Fruit fly (Drosophila melanogaster) whole organism, embryonic: ENCODE results near the gene mahe.

Experiments
- Aef1 ChIP-seq: fragments of 200-800 bp; sonication (Bioruptor generic); IDR thresholded peaks from 3 replicates; pipeline ENCODE4 v1.3.6; 2022; ENCODE audit warnings: missing biosample characterization, missing genetic modification characterization
- Bdp1 ChIP-seq: fragments of 200-800 bp; sonication (Bioruptor generic); optimal IDR thresholded peaks from 3 replicates; lab custom pipeline; 2016; ENCODE audit warnings: missing biosample characterization, missing genetic modification characterization
- BtbVII ChIP-seq: fragments of 200-800 bp; sonication (Bioruptor generic); optimal IDR thresholded peaks from 3 replicates; lab custom pipeline; 2017; ENCODE audit warnings: missing biosample characterization, mild to moderate bottlenecking, missing genetic modification characterization
- CG10543 ChIP-seq: fragments of 200-800 bp; sonication (Bioruptor generic); optimal IDR thresholded peaks from 3 replicates; lab custom pipeline; 2017; ENCODE audit warnings: missing biosample characterization, mild to moderate bottlenecking, missing genetic modification characterization, moderate library complexity
- CG11247 ChIP-seq: fragments of 200-800 bp; sonication (Bioruptor generic); IDR thresholded peaks from 2 replicates; pipeline ENCODE4 v1.3.6; 2022; ENCODE audit warnings: missing biosample characterization, missing genetic modification characterization
- CG11695 ChIP-seq: fragments of 200-800 bp; sonication (Bioruptor generic); IDR thresholded peaks from 3 replicates; pipeline ENCODE4 v1.3.6; 2022; ENCODE audit warnings: missing biosample characterization, missing genetic modification characterization
- CG13287 ChIP-seq: fragments of 200-800 bp; sonication (Bioruptor generic); IDR thresholded peaks from 2 replicates; pipeline ENCODE4 v1.3.6; 2022; ENCODE audit warnings: missing biosample characterization, missing genetic modification characterization; ENCODE audit not compliant: partially characterized antibody
- CG16813 ChIP-seq: fragments of 200-800 bp; sonication (Bioruptor generic); IDR thresholded peaks from 3 replicates; pipeline ENCODE4 v1.3.6; 2022; ENCODE audit warnings: missing biosample characterization, missing genetic modification characterization; ENCODE audit not compliant: partially characterized antibody
- CG1792 ChIP-seq: fragments of 200-800 bp; sonication (Bioruptor generic); optimal IDR thresholded peaks from 2 replicates; lab custom pipeline; 2016; ENCODE audit warnings: missing biosample characterization, missing genetic modification characterization
- CG1832 ChIP-seq: fragments of 200-800 bp; sonication (Bioruptor generic); optimal IDR thresholded peaks from 2 replicates; lab custom pipeline; 2017; ENCODE audit warnings: missing biosample characterization, mild to moderate bottlenecking, missing genetic modification characterization, inconsistent platforms
- CG2129 ChIP-seq: fragments of 200-800 bp; sonication (Bioruptor generic); IDR thresholded peaks from 2 replicates; pipeline ENCODE4 v1.3.6; 2022; ENCODE audit warnings: missing biosample characterization, missing genetic modification characterization; ENCODE audit not compliant: partially characterized antibody
- CG2712 ChIP-seq: fragments of 200-800 bp; optimal IDR thresholded peaks from 3 replicates; lab custom pipeline; 2019; ENCODE audit warnings: missing biosample characterization, mild to moderate bottlenecking, missing genetic modification characterization, moderate library complexity
- CG2889 ChIP-seq: fragments of 200-800 bp; sonication (Bioruptor generic); IDR thresholded peaks from 3 replicates; pipeline ENCODE4 v1.3.6; 2022; ENCODE audit warnings: missing biosample characterization, missing genetic modification characterization
- CG32767 ChIP-seq: fragments of 200-800 bp; sonication (Bioruptor generic); IDR thresholded peaks from 2 replicates; pipeline ENCODE4 v1.3.6; 2022; ENCODE audit warnings: missing biosample characterization, missing genetic modification characterization
- CG32772 ChIP-seq: fragments of 200-800 bp; sonication (Bioruptor generic); IDR thresholded peaks from 2 replicates; pipeline ENCODE4 v1.3.6; 2022; ENCODE audit warnings: missing biosample characterization, missing genetic modification characterization
- CG34422 ChIP-seq: fragments of 200-800 bp; sonication (Bioruptor generic); IDR thresholded peaks from 3 replicates; pipeline ENCODE4 v1.3.6; 2022; ENCODE audit warnings: missing biosample characterization, missing genetic modification characterization
- CG4282 ChIP-seq: fragments of 200-800 bp; sonication (Bioruptor generic); optimal IDR thresholded peaks from 2 replicates; lab custom pipeline; 2016; ENCODE audit warnings: missing biosample characterization, missing genetic modification characterization
- CG6791 ChIP-seq: fragments of 200-800 bp; sonication (Bioruptor generic); IDR thresholded peaks from 3 replicates; pipeline ENCODE4 v1.3.6; 2022; ENCODE audit warnings: missing biosample characterization, missing genetic modification characterization; ENCODE audit not compliant: partially characterized antibody
- Dll ChIP-seq: fragments of 200-800 bp; sonication (Bioruptor generic); IDR thresholded peaks from 4 replicates; pipeline ENCODE4 v1.3.6; 2022; ENCODE audit warnings: missing biosample characterization, missing genetic modification characterization; ENCODE audit not compliant: partially characterized antibody
- Eip74EF ChIP-seq, 2 experiments: fragments of 200-800 bp in 1 of 2; fragments of >200 bp in 1 of 2; sonication (Bioruptor generic) in 1 of 2; optimal IDR thresholded peaks; 2 replicates each; lab custom pipeline; 2017 to 2019; ENCODE audit warnings: missing biosample characterization in 2 of 2, missing genetic modification characterization in 2 of 2, mild to moderate bottlenecking in 1 of 2, moderate library complexity in 1 of 2
- Gsc ChIP-seq: fragments of 200-800 bp; sonication (Bioruptor generic); IDR thresholded peaks from 2 replicates; pipeline ENCODE4 v1.3.6; 2022; ENCODE audit warnings: missing biosample characterization, missing genetic modification characterization
- Gug ChIP-seq: fragments of 200-800 bp; sonication (Bioruptor generic); IDR thresholded peaks from 4 replicates; pipeline ENCODE4 v1.3.6; 2022; ENCODE audit warnings: missing biosample characterization, missing genetic modification characterization
- HLH4C ChIP-seq: fragments of 200-800 bp; sonication (Bioruptor generic); IDR thresholded peaks from 3 replicates; pipeline ENCODE4 v1.3.6; 2022; ENCODE audit warnings: missing biosample characterization, missing genetic modification characterization; ENCODE audit not compliant: partially characterized antibody
- HmgZ ChIP-seq: fragments of 200-800 bp; sonication (Bioruptor generic); optimal IDR thresholded peaks from 2 replicates; lab custom pipeline; 2018; ENCODE audit warnings: missing biosample characterization, mild to moderate bottlenecking, missing genetic modification characterization
- Hsf ChIP-seq: fragments of 200-800 bp; sonication (Bioruptor generic); optimal IDR thresholded peaks from 3 replicates; lab custom pipeline; 2016; ENCODE audit warnings: missing biosample characterization, missing genetic modification characterization
- Mad ChIP-seq: fragments of 200-800 bp; sonication (Bioruptor generic); optimal IDR thresholded peaks from 2 replicates; lab custom pipeline; 2016; ENCODE audit warnings: missing biosample characterization, missing genetic modification characterization
- Meics ChIP-seq: fragments of 200-800 bp; sonication (Bioruptor generic); optimal IDR thresholded peaks from 2 replicates; lab custom pipeline; 2017; ENCODE audit warnings: missing biosample characterization, mild to moderate bottlenecking, missing genetic modification characterization
- NfI ChIP-seq: fragments of 200-800 bp; sonication (Bioruptor generic); optimal IDR thresholded peaks from 3 replicates; lab custom pipeline; 2018; ENCODE audit warnings: missing biosample characterization, mild to moderate bottlenecking, missing genetic modification characterization, moderate library complexity
- Oli ChIP-seq: fragments of 200-800 bp; sonication (Bioruptor generic); optimal IDR thresholded peaks from 2 replicates; lab custom pipeline; 2018; ENCODE audit warnings: missing biosample characterization, mild to moderate bottlenecking, missing genetic modification characterization, moderate library complexity
- Rfx ChIP-seq: fragments of 200-800 bp; sonication (Bioruptor generic); IDR thresholded peaks from 2 replicates; pipeline ENCODE4 v1.3.6; 2022; ENCODE audit warnings: missing biosample characterization, missing genetic modification characterization
- aop ChIP-seq: fragments of 200-800 bp; sonication (Bioruptor generic); IDR thresholded peaks from 2 replicates; pipeline ENCODE4 v1.3.6; 2022; ENCODE audit warnings: missing biosample characterization, missing genetic modification characterization
- ara ChIP-seq: fragments of 200-800 bp; sonication (Bioruptor generic); IDR thresholded peaks from 2 replicates; pipeline ENCODE4 v1.3.6; 2022; ENCODE audit warnings: missing biosample characterization, missing genetic modification characterization
- ci ChIP-seq: fragments of 200-800 bp; sonication (Bioruptor generic); IDR thresholded peaks from 3 replicates; pipeline ENCODE4 v1.3.6; 2022; ENCODE audit warnings: missing biosample characterization, missing genetic modification characterization
- fd102C ChIP-seq: fragments of 200-800 bp; sonication (Bioruptor generic); optimal IDR thresholded peaks from 2 replicates; lab custom pipeline; 2018; ENCODE audit warnings: missing biosample characterization, mild to moderate bottlenecking, missing genetic modification characterization, moderate library complexity
- fd64A ChIP-seq: fragments of 200-800 bp; sonication (Bioruptor generic); optimal IDR thresholded peaks from 3 replicates; lab custom pipeline; 2018; ENCODE audit warnings: missing biosample characterization, mild to moderate bottlenecking, missing genetic modification characterization
- gcm ChIP-seq: fragments of 200-800 bp; sonication (Bioruptor generic); optimal IDR thresholded peaks from 2 replicates; lab custom pipeline; 2019; ENCODE audit warnings: missing biosample characterization, mild to moderate bottlenecking, missing genetic modification characterization, moderate library complexity
- ken ChIP-seq: fragments of 200-800 bp; sonication (Bioruptor generic); IDR thresholded peaks from 3 replicates; pipeline ENCODE4 v1.3.6; 2022; ENCODE audit warnings: missing biosample characterization, missing genetic modification characterization
- lmd ChIP-seq: fragments of 200-800 bp; sonication (Bioruptor generic); IDR thresholded peaks from 2 replicates; pipeline ENCODE4 v1.3.6; 2022; ENCODE audit warnings: missing biosample characterization, missing genetic modification characterization
- nau ChIP-seq: fragments of 200-800 bp; sonication (Bioruptor generic); optimal IDR thresholded peaks from 3 replicates; lab custom pipeline; 2017; ENCODE audit warnings: missing biosample characterization, mild to moderate bottlenecking, missing genetic modification characterization, missing genetic modification reagents
- nerfin-2 ChIP-seq: fragments of 200-800 bp; sonication (Bioruptor generic); IDR thresholded peaks from 2 replicates; pipeline ENCODE4 v1.3.6; 2022; ENCODE audit warnings: missing biosample characterization, missing genetic modification characterization; ENCODE audit not compliant: partially characterized antibody
- oc ChIP-seq: fragments of 200-800 bp; sonication (Bioruptor generic); optimal IDR thresholded peaks from 2 replicates; lab custom pipeline; 2018; ENCODE audit warnings: missing biosample characterization, mild to moderate bottlenecking, missing genetic modification characterization, moderate library complexity
- peb ChIP-seq: fragments of 200-800 bp; sonication (Bioruptor generic); IDR thresholded peaks from 2 replicates; pipeline ENCODE4 v1.3.6; 2022; ENCODE audit warnings: missing biosample characterization, missing genetic modification characterization
- psq ChIP-seq: fragments of 200-800 bp; sonication (Bioruptor generic); optimal IDR thresholded peaks from 2 replicates; lab custom pipeline; 2017; ENCODE audit warnings: missing biosample characterization, missing genetic modification characterization
- repo ChIP-seq: fragments of 200-800 bp; sonication (Bioruptor generic); optimal IDR thresholded peaks from 2 replicates; lab custom pipeline; 2016; ENCODE audit warnings: missing biosample characterization, missing genetic modification characterization
- ssp ChIP-seq: fragments of 200-800 bp; sonication (Bioruptor generic); IDR thresholded peaks from 2 replicates; pipeline ENCODE4 v1.3.6; 2022; ENCODE audit warnings: missing biosample characterization, missing genetic modification characterization
- sug ChIP-seq: fragments of 200-800 bp; optimal IDR thresholded peaks from 2 replicates; lab custom pipeline; 2019; ENCODE audit warnings: missing biosample characterization, mild to moderate bottlenecking, missing genetic modification characterization, moderate library complexity
- tx ChIP-seq: fragments of 200-800 bp; sonication (Bioruptor generic); optimal IDR thresholded peaks from 2 replicates; lab custom pipeline; 2016; ENCODE audit warnings: missing biosample characterization, missing genetic modification characterization
- vfl ChIP-seq: fragments of 200-800 bp; sonication (Bioruptor generic); optimal IDR thresholded peaks from 2 replicates; lab custom pipeline; 2016; ENCODE audit warnings: missing biosample characterization, missing genetic modification characterization
- zfh2 ChIP-seq: fragments of 200-800 bp; sonication (Bioruptor generic); optimal IDR thresholded peaks from 2 replicates; lab custom pipeline; 2016; ENCODE audit warnings: missing biosample characterization, missing genetic modification characterization

mahe gene

dm6 chrX:7933210-7933915, 2.2 kb upstream of the mahe start, which contains the start of the genes Dhdds and RpS14a (continued):
- TF ChIP-seq ci (GFP tag; lab: Robert Waterston, UW) (peak; percentile 75), ken (GFP tag; lab: Robert Waterston, UW) (peak; percentile 4; the same call in 1 of the 3 replicates), zfh2 (peak; percentile 61), Rfx (GFP tag; lab: Robert Waterston, UW) (peak; percentile 53), fd64A (GFP tag; lab: Kevin White, UChicago) (peak; percentile 12), nerfin-2 (peak; percentile 24; the same call in 1 of the 2 replicates), Dll (GFP tag; lab: Robert Waterston, UW) (peak; percentile 84), oc (no peak), HLH4C (peak; percentile 49; the same call in 2 of the 3 replicates), CG2129 (GFP tag; lab: Robert Waterston, UW) (peak; percentile 47; the same call in 1 of the 2 replicates), aop (no peak), CG11695 (0 out of 3 replicates have a peak, but pooled peaks have one; percentile 17), Bdp1 (GFP tag; lab: Kevin White, UChicago) (peak; percentile 24), sug (tag; lab: Kevin White, UChicago) (peak; percentile 63), CG1792 (GFP tag; lab: Kevin White, UChicago) (no peak), fd102C (GFP tag; lab: Kevin White, UChicago) (no peak), HmgZ (tag; lab: Kevin White, UChicago) (no peak), lmd (GFP tag; lab: Robert Waterston, UW) (no peak), CG4282 (GFP tag; lab: Kevin White, UChicago) (peak; percentile 5), tx (GFP tag; lab: Kevin White, UChicago) (no peak), CG32772 (GFP tag; lab: Robert Waterston, UW) (no peak), Gug (0 out of 4 replicates have a peak, but pooled peaks have one; percentile 11), vfl (GFP tag; lab: Kevin White, UChicago) (peak; percentile 18), BtbVII (GFP tag; lab: Kevin White, UChicago) (peak; percentile 54), Eip74EF (GFP tag; optimal IDR thresholded peaks at IDR 0.05; lab: Kevin White, UChicago) (peak in 1 of 2 experiments; percentile 34), Oli (tag; lab: Kevin White, UChicago) (peak; percentile 33), Mad (GFP tag; lab: Kevin White, UChicago) (peak; percentile 5), CG1832 (GFP tag; lab: Kevin White, UChicago) (no peak), CG2889 (GFP tag; lab: Robert Waterston, UW) (no peak), CG16813 (GFP tag; lab: Robert Waterston, UW) (peak; percentile 83), psq (no peak), CG10543 (GFP tag; lab: Kevin White, UChicago) (peak; percentile 65), CG6791 (GFP tag; lab: Robert Waterston, UW) (peak; percentile 71; the same call in 2 of the 3 replicates), CG32767 (GFP tag; lab: Robert Waterston, UW) (no peak), nau (GFP tag; lab: Kevin White, UChicago) (peak; percentile 75), Aef1 (GFP tag; lab: Robert Waterston, UW) (no peak), ssp (no peak), Gsc (GFP tag; lab: Robert Waterston, UW) (no peak), CG11247 (GFP tag; lab: Robert Waterston, UW) (no peak), CG13287 (GFP tag; lab: Robert Waterston, UW) (peak; percentile 76), ara (GFP tag; lab: Robert Waterston, UW) (no peak), CG2712 (peak; percentile 66), peb (GFP tag; lab: Robert Waterston, UW) (no peak), NfI (peak; percentile 75), Meics (peak; percentile 80), Hsf (GFP tag; lab: Kevin White, UChicago) (peak; percentile 54), CG34422 (peak; percentile 23; the same call in 1 of the 3 replicates), gcm (GFP tag; lab: Kevin White, UChicago) (peak; percentile 36), repo (GFP tag; lab: Kevin White, UChicago) (no peak)
